Worm (Caenorhabditis elegans): ENCODE results near the gene usp-33.
A peak's percentile ranks its signal among the peaks of the same experiment; 100 is the strongest.

Gene usp-33

DNA sequence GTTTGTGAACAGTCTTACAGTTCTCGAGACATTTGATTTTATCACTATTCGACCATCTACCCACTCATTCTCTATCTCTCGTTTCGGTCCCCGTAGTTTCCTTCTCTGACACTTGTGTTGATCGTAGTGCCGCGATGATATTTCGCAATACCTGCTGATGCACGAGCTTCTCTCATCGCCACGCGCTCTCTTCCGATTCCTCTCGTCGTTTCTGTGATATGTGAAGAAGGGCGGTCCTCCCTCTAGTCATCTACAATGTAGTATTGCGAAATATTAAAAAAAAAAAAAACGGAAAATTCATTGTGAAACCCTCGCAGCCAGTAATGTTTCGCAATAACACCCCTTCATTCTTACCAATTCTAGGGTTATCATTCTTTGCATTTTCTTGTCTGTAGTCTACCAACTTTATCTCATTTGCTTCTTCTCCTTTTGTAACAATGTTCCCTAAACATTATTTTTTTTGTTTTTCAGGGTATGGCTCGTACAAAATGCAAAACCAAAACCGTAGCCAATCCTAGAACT lies 16.4 kb downstream of the usp-33 start, which contains the start of gene nipi-3 (continued):
- TF ChIP-seq irx-1 (tag; optimal IDR thresholded peaks at IDR 0.05) (peak; percentile 73), ceh-8 (GFP tag; optimal IDR thresholded peaks at IDR 0.05) (peak; percentile 69), unc-30 (tag; optimal IDR thresholded peaks at IDR 0.05) (peak; percentile 4), C04F5.9 (tag; optimal IDR thresholded peaks at IDR 0.05) (no peak), lin-35 (GFP tag; optimal IDR thresholded peaks at IDR 0.05) (peak; percentile 71 to 85), unc-62 (GFP tag; optimal IDR thresholded peaks at IDR 0.05) (no peak), C34B4.2 (tag; optimal IDR thresholded peaks at IDR 0.05) (no peak), mef-2 (tag; optimal IDR thresholded peaks at IDR 0.05) (peak; percentile 62), dpl-1 (GFP tag; optimal IDR thresholded peaks at IDR 0.05) (peak; percentile 37 to 52 (median 39)), rnt-1 (tag; optimal IDR thresholded peaks at IDR 0.05) (peak; percentile 82), hlh-17 (GFP tag; optimal IDR thresholded peaks at IDR 0.05; ENCODE audit: borderline replicate concordance) (no peak), blmp-1 (tag; optimal IDR thresholded peaks at IDR 0.05) (peak; percentile 43), nhr-237 (tag; optimal IDR thresholded peaks at IDR 0.05) (peak; percentile 95), tlp-1 (tag; optimal IDR thresholded peaks at IDR 0.05) (no peak), alr-1 (tag; optimal IDR thresholded peaks at IDR 0.05; ENCODE audit: borderline replicate concordance) (no peak), nhr-19 (GFP tag; conservative IDR thresholded peaks at IDR 0.05) (peak; percentile 85), nhr-84 (tag; optimal IDR thresholded peaks at IDR 0.05) (no peak), nhr-20 (tag; optimal IDR thresholded peaks at IDR 0.05) (peak; percentile 99), sox-4 (tag; optimal IDR thresholded peaks at IDR 0.05) (peak; percentile 18), zip-4 (GFP tag; optimal IDR thresholded peaks at IDR 0.05) (peak; percentile 100), fkh-4 (tag; optimal IDR thresholded peaks at IDR 0.05; ENCODE audit: borderline replicate concordance) (no peak), nhr-71 (tag; optimal IDR thresholded peaks at IDR 0.05) (peak; percentile 97), fkh-8 (tag; optimal IDR thresholded peaks at IDR 0.05) (peak; percentile 89), efl-3 (GFP tag; optimal IDR thresholded peaks at IDR 0.05) (no peak), isw-1 (GFP tag; IDR thresholded peaks at IDR 0.05) (peak; percentile 77), ceh-63 (GFP tag; optimal IDR thresholded peaks at IDR 0.05) (no peak), F16B12.6 (tag; optimal IDR thresholded peaks at IDR 0.05) (peak; percentile 22), egl-27 (tag; optimal IDR thresholded peaks at IDR 0.05) (peak; percentile 82 to 85), skn-1 (tag; optimal IDR thresholded peaks at IDR 0.05) (peak; percentile 98), snpc-4 (tag; optimal IDR thresholded peaks at IDR 0.05) (peak; percentile 85), grh-1 (GFP tag; IDR thresholded peaks at IDR 0.05) (peak; percentile 39), ztf-11 (tag; optimal IDR thresholded peaks at IDR 0.05) (no peak), pax-3 (tag; optimal IDR thresholded peaks at IDR 0.05) (peak; percentile 62), nhr-77 (tag; optimal IDR thresholded peaks at IDR 0.05) (peak; percentile 93), fos-1 (tag; optimal IDR thresholded peaks at IDR 0.05) (peak; percentile 88), nhr-28 (tag; optimal IDR thresholded peaks at IDR 0.05) (peak; percentile 84), tbx-2 (tag; optimal IDR thresholded peaks at IDR 0.05) (peak; percentile 83), lin-14 (GFP tag; optimal IDR thresholded peaks at IDR 0.05) (peak; percentile 98), ets-5 (GFP tag; IDR thresholded peaks at IDR 0.05) (no peak), mep-1 (tag; optimal IDR thresholded peaks at IDR 0.05) (peak; percentile 94), lsy-2 (tag; optimal IDR thresholded peaks at IDR 0.05) (peak; percentile 84 to 91), fkh-10 (GFP tag; optimal IDR thresholded peaks at IDR 0.05) (peak; percentile 80), sptf-1 (tag; optimal IDR thresholded peaks at IDR 0.05) (no peak), dsc-1 (tag; optimal IDR thresholded peaks at IDR 0.05) (peak; percentile 68), zag-1 (tag; optimal IDR thresholded peaks at IDR 0.05) (no peak), ceh-82 (tag; optimal IDR thresholded peaks at IDR 0.05) (peak; percentile 92 to 96 (median 94)), nhr-47 (tag; optimal IDR thresholded peaks at IDR 0.05) (peak; percentile 90), nhr-12 (tag; optimal IDR thresholded peaks at IDR 0.05) (peak; percentile 84), pqm-1 (tag; optimal IDR thresholded peaks at IDR 0.05) (peak; percentile 30), mab-9 (GFP tag; IDR thresholded peaks at IDR 0.05) (peak; percentile 52; the same call in 1 of the 2 replicates), ces-1 (GFP tag; optimal IDR thresholded peaks at IDR 0.05) (no peak), ceh-88 (GFP tag; IDR thresholded peaks at IDR 0.05) (no peak; the same call in 1 of the 2 replicates)
